Worm (Caenorhabditis elegans) whole organism, L4 larva: ENCODE results near the gene ceh-76.

Experiments used
- F10B5.3 ChIP-seq: sonication (generic microtip); optimal IDR thresholded peaks from 2 replicates; lab custom pipeline; 2016; ENCODE audit warnings: mild to moderate bottlenecking, missing genetic modification characterization, missing compliant biosample characterization
- F26F4.8 ChIP-seq: fragments of 200-800 bp; sonication (Bioruptor generic); conservative IDR thresholded peaks from 2 replicates; pipeline ENCODE4 v1.3.6; 2022; ENCODE audit warnings: missing genetic modification characterization, missing compliant biosample characterization
- F37D6.2 ChIP-seq: sonication (generic microtip); optimal IDR thresholded peaks from 2 replicates; lab custom pipeline; 2016; ENCODE audit warnings: mild to moderate bottlenecking, missing genetic modification characterization, missing compliant biosample characterization
- F49E8.2 ChIP-seq: sonication (generic microtip); optimal IDR thresholded peaks from 2 replicates; lab custom pipeline; 2016; ENCODE audit warnings: missing compliant biosample characterization, mild to moderate bottlenecking, missing genetic modification characterization, borderline replicate concordance
- T20F7.1 ChIP-seq: fragments of 200-800 bp; sonication (Bioruptor generic); optimal IDR thresholded peaks from 2 replicates; lab custom pipeline; 2018; ENCODE audit warnings: mild to moderate bottlenecking, missing genetic modification characterization, missing compliant biosample characterization
- T26A8.4 ChIP-seq: fragments of 200-800 bp; sonication (Bioruptor generic); IDR thresholded peaks from 2 replicates; pipeline ENCODE4 v1.3.6; 2022; ENCODE audit warnings: missing genetic modification characterization, missing compliant biosample characterization
- Y48G9A.11 ChIP-seq: fragments of 200-800 bp; sonication (Bioruptor generic); IDR thresholded peaks from 2 replicates; pipeline ENCODE4 v1.3.6; 2022; ENCODE audit warnings: missing genetic modification reagents, missing genetic modification characterization, missing compliant biosample characterization
- Y75B8A.6 ChIP-seq: fragments of 200-800 bp; sonication (Bioruptor generic); IDR thresholded peaks from 2 replicates; pipeline ENCODE4 v1.3.6; 2022; ENCODE audit warnings: missing genetic modification reagents, missing genetic modification characterization, missing compliant biosample characterization
- ZK337.2 ChIP-seq: fragments of 200-800 bp; sonication (Bioruptor generic); IDR thresholded peaks from 2 replicates; pipeline ENCODE4 v1.3.6; 2022; ENCODE audit warnings: missing genetic modification reagents, missing genetic modification characterization, missing compliant biosample characterization
- ZK546.5 ChIP-seq, 2 experiments: sonication (generic microtip); optimal IDR thresholded peaks; 2 replicates each; lab custom pipeline; 2017; ENCODE audit warnings: missing biosample characterization in 2 of 2, missing genetic modification characterization in 2 of 2
- aha-1 ChIP-seq: fragments of 150-350 bp; peaks from one replicate; lab custom pipeline; 2014; ENCODE audit warnings: missing biosample characterization, missing genetic modification characterization
- arid-1 ChIP-seq: fragments of 200-800 bp; sonication (Bioruptor generic); conservative IDR thresholded peaks from 2 replicates; pipeline ENCODE4 v1.3.6; 2022; ENCODE audit warnings: missing genetic modification reagents, missing genetic modification characterization, missing compliant biosample characterization
- attf-4 ChIP-seq: sonication (generic microtip); optimal IDR thresholded peaks from 3 replicates; lab custom pipeline; 2017; ENCODE audit warnings: missing biosample characterization, missing genetic modification characterization
- ces-1 ChIP-seq: fragments of 150-350 bp; sonication (generic microtip); optimal IDR thresholded peaks from 4 replicates; lab custom pipeline; 2014; ENCODE audit warnings: missing biosample characterization, missing genetic modification reagents, missing genetic modification characterization
- cey-2 ChIP-seq: sonication (generic microtip); optimal IDR thresholded peaks from 3 replicates; lab custom pipeline; 2017; ENCODE audit warnings: missing genetic modification characterization, mild to moderate bottlenecking, missing compliant biosample characterization, antibody characterized with exemption, borderline replicate concordance; ENCODE audit not compliant: insufficient read depth
- daf-16 ChIP-seq, 3 experiments: sonication (generic microtip); optimal IDR thresholded peaks; 2 replicates each; lab custom pipeline; 2016 to 2017; ENCODE audit warnings: missing genetic modification characterization in 3 of 3, missing genetic modification reagents in 3 of 3, mild to moderate bottlenecking in 2 of 3, missing compliant biosample characterization in 2 of 3, missing biosample characterization in 1 of 3, moderate library complexity in 1 of 3
- dmd-6 ChIP-seq: fragments of 200-800 bp; sonication (Bioruptor generic); IDR thresholded peaks from 2 replicates; pipeline ENCODE4 v1.3.6; 2022; ENCODE audit warnings: missing genetic modification reagents, missing genetic modification characterization, missing compliant biosample characterization
- dmd-9 ChIP-seq: fragments of 200-800 bp; sonication (Bioruptor generic); IDR thresholded peaks from 2 replicates; pipeline ENCODE4 v1.3.6; 2022; ENCODE audit warnings: missing genetic modification reagents, missing genetic modification characterization, missing compliant biosample characterization
- dpl-1 ChIP-seq: fragments of 150-350 bp; optimal IDR thresholded peaks from 2 replicates; lab custom pipeline; 2014; ENCODE audit warnings: missing biosample characterization, missing genetic modification reagents, missing genetic modification characterization
- duxl-1 ChIP-seq: sonication (generic microtip); optimal IDR thresholded peaks from 2 replicates; lab custom pipeline; 2016; ENCODE audit warnings: mild to moderate bottlenecking, missing genetic modification characterization, moderate library complexity, missing compliant biosample characterization; ENCODE audit not compliant: poor library complexity
- dve-1 ChIP-seq: sonication (generic microtip); optimal IDR thresholded peaks from 2 replicates; lab custom pipeline; 2017; ENCODE audit warnings: antibody characterized with exemption, mild to moderate bottlenecking, missing genetic modification characterization, missing compliant biosample characterization; ENCODE audit not compliant: insufficient read depth
- egl-27 ChIP-seq: sonication (generic microtip); optimal IDR thresholded peaks from 3 replicates; lab custom pipeline; 2017; ENCODE audit warnings: missing biosample characterization, missing genetic modification reagents, missing genetic modification characterization
- fos-1 ChIP-seq: fragments of 150-350 bp; optimal IDR thresholded peaks from 2 replicates; lab custom pipeline; 2014; ENCODE audit warnings: missing biosample characterization, missing genetic modification characterization
- hif-1 ChIP-seq, 2 experiments: sonication (generic microtip); optimal IDR thresholded peaks; 2 replicates each; lab custom pipeline; 2016 to 2017; ENCODE audit warnings: missing compliant biosample characterization in 2 of 2, missing genetic modification characterization in 2 of 2, missing genetic modification reagents in 2 of 2, missing genotype in 2 of 2, mild to moderate bottlenecking in 1 of 2
- hlh-11 ChIP-seq: fragments of 200-800 bp; sonication (Bioruptor generic); optimal IDR thresholded peaks from 2 replicates; lab custom pipeline; 2018; ENCODE audit warnings: mild to moderate bottlenecking, missing genetic modification characterization, missing compliant biosample characterization
- lin-29 ChIP-seq: fragments of 200-800 bp; sonication (Bioruptor generic); IDR thresholded peaks from 2 replicates; pipeline ENCODE4 v1.3.6; 2022; ENCODE audit warnings: missing genetic modification reagents, missing genetic modification characterization, missing compliant biosample characterization
- madf-9 ChIP-seq: fragments of 200-800 bp; sonication (Bioruptor generic); conservative IDR thresholded peaks from 2 replicates; pipeline ENCODE4 v1.3.6; 2022; ENCODE audit warnings: missing genetic modification reagents, missing genetic modification characterization, missing compliant biosample characterization
- mdl-1 ChIP-seq, 2 experiments: fragments of 150-350 bp in 1 of 2; sonication (generic microtip) in 1 of 2; optimal IDR thresholded peaks; 2 replicates each; lab custom pipeline; 2014 to 2017; ENCODE audit warnings: missing biosample characterization in 2 of 2, missing genetic modification characterization in 2 of 2
- mep-1 ChIP-seq: fragments of 150-350 bp; sonication (generic microtip); optimal IDR thresholded peaks from 3 replicates; lab custom pipeline; 2014; ENCODE audit warnings: missing biosample characterization, missing genetic modification characterization
- nhr-10 ChIP-seq: fragments of 150-350 bp; optimal IDR thresholded peaks from 2 replicates; lab custom pipeline; 2014; ENCODE audit warnings: missing biosample characterization, missing genetic modification characterization
- nhr-11 ChIP-seq: fragments of 150-350 bp; optimal IDR thresholded peaks from 2 replicates; lab custom pipeline; 2014; ENCODE audit warnings: missing biosample characterization, missing genetic modification characterization
- nhr-41 ChIP-seq: fragments of 200-800 bp; sonication (Bioruptor generic); IDR thresholded peaks from 2 replicates; pipeline ENCODE4 v1.3.6; 2022; ENCODE audit warnings: missing genetic modification reagents, missing genetic modification characterization, missing compliant biosample characterization
- nhr-48 ChIP-seq: sonication (generic microtip); optimal IDR thresholded peaks from 2 replicates; lab custom pipeline; 2016; ENCODE audit warnings: mild to moderate bottlenecking, missing genetic modification characterization, missing compliant biosample characterization
- nhr-76 ChIP-seq: fragments of 150-350 bp; optimal IDR thresholded peaks from 2 replicates; lab custom pipeline; 2014; ENCODE audit warnings: missing biosample characterization, missing genetic modification characterization
- snpc-4 ChIP-seq: fragments of 150-350 bp; optimal IDR thresholded peaks from 2 replicates; lab custom pipeline; 2014; ENCODE audit warnings: missing biosample characterization, missing genetic modification characterization
- spr-1 ChIP-seq: sonication (generic microtip); optimal IDR thresholded peaks from 2 replicates; lab custom pipeline; 2016; ENCODE audit warnings: mild to moderate bottlenecking, missing genetic modification characterization, missing compliant biosample characterization
- spr-3 ChIP-seq: fragments of 200-800 bp; sonication (Bioruptor generic); optimal IDR thresholded peaks from 2 replicates; lab custom pipeline; 2018; ENCODE audit warnings: mild to moderate bottlenecking, missing genetic modification characterization, missing compliant biosample characterization
- unc-39 ChIP-seq: sonication (generic microtip); optimal IDR thresholded peaks from 2 replicates; lab custom pipeline; 2017; ENCODE audit warnings: missing biosample characterization, missing genetic modification characterization
- unc-62 ChIP-seq, 3 experiments: fragments of 150-350 bp in 1 of 3; sonication (generic microtip); optimal IDR thresholded peaks in 2 of 3; peaks in 1 of 3; 1 replicate in 1 of 3; 2 replicates in 2 of 3; lab custom pipeline; 2014 to 2017; ENCODE audit warnings: missing biosample characterization in 3 of 3, missing genetic modification characterization in 3 of 3, missing genetic modification reagents in 3 of 3, missing genotype in 1 of 3
- zip-2 ChIP-seq: fragments of 150-350 bp; optimal IDR thresholded peaks from 2 replicates; lab custom pipeline; 2014; ENCODE audit warnings: missing biosample characterization, missing genetic modification characterization
- ztf-7 ChIP-seq: fragments of 150-350 bp; optimal IDR thresholded peaks from 2 replicates; lab custom pipeline; 2014; ENCODE audit warnings: missing biosample characterization, missing genetic modification characterization

Gene ceh-76

ce11 chrV:8000929-8001513 is 6.6 kb upstream of the ceh-76 start, which contains the start of gene Y97E10AR.1 (continued):
- TF ChIP-seq lin-29 (GFP tag; lab: Robert Waterston, UW), result no peak
- TF ChIP-seq nhr-11 (tag; lab: Kevin White, UChicago), result peak; percentile 58
- peak; percentile 40; the same call in 1 of the 2 replicates for TF ChIP-seq madf-9 (GFP tag; lab: Robert Waterston, UW)
- TF ChIP-seq spr-3 (GFP tag; lab: Kevin White, UChicago), result no peak
- no peak for TF ChIP-seq cey-2 (tag; lab: Kevin White, UChicago)
- TF ChIP-seq dve-1, result peak; percentile 73
- peak; percentile 84 for TF ChIP-seq mep-1 (tag; lab: Kevin White, UChicago)
- TF ChIP-seq unc-39 (tag; lab: Kevin White, UChicago), result no peak
- TF ChIP-seq mdl-1 (tag; optimal IDR thresholded peaks at IDR 0.05; lab: Kevin White, UChicago), result peak in 1 of 2 experiments; percentile 86
- TF ChIP-seq ZK337.2 (GFP tag; lab: Robert Waterston, UW), result no peak
- no peak for TF ChIP-seq Y48G9A.11 (GFP tag; lab: Robert Waterston, UW)
- TF ChIP-seq fos-1 (tag; lab: Kevin White, UChicago), result no peak
- 0 out of 2 replicates have a peak, but pooled peaks have one; percentile 39 for TF ChIP-seq T26A8.4 (GFP tag; lab: Robert Waterston, UW)
- no peak for TF ChIP-seq arid-1 (GFP tag; lab: Robert Waterston, UW)
- no peak for TF ChIP-seq F26F4.8
- TF ChIP-seq aha-1 (tag; lab: Kevin White, UChicago), result peak; percentile 99
- TF ChIP-seq hif-1 (tag; optimal IDR thresholded peaks at IDR 0.05; lab: Kevin White, UChicago), result peak in 1 of 2 experiments; percentile 78
- no peak for TF ChIP-seq F49E8.2 (tag; lab: Kevin White, UChicago)
- peak; percentile 86 for TF ChIP-seq nhr-48 (tag; lab: Kevin White, UChicago)
- TF ChIP-seq hlh-11, result peak; percentile 97
- TF ChIP-seq snpc-4 (tag; lab: Kevin White, UChicago), result no peak
- no peak for TF ChIP-seq ZK546.5 (tag; optimal IDR thresholded peaks at IDR 0.05; lab: Kevin White, UChicago)
- peak; percentile 94 for TF ChIP-seq dmd-6 (GFP tag; lab: Robert Waterston, UW)
- no peak for TF ChIP-seq egl-27 (tag; lab: Kevin White, UChicago)
- no peak for TF ChIP-seq F10B5.3 (tag; lab: Kevin White, UChicago)
- peak; percentile 34 for TF ChIP-seq F37D6.2 (tag; lab: Kevin White, UChicago)
- TF ChIP-seq zip-2 (tag; lab: Kevin White, UChicago), result no peak
- TF ChIP-seq nhr-76, result no peak
- TF ChIP-seq T20F7.1, result peak; percentile 74
- no peak for TF ChIP-seq ztf-7
- no peak for TF ChIP-seq dmd-9 (GFP tag; lab: Robert Waterston, UW)
- peak in 1 of 2 experiments; percentile 75 for TF ChIP-seq daf-16 (GFP tag; optimal IDR thresholded peaks at IDR 0.05; lab: Kevin White, UChicago)
- TF ChIP-seq daf-16 (tag; optimal IDR thresholded peaks at IDR 0.05; lab: Kevin White, UChicago), result peak; percentile 87
- peak in 1 of 2 experiments; percentile 99 for TF ChIP-seq unc-62 (GFP tag; optimal IDR thresholded peaks at IDR 0.05 in 1 of 2; lab: Kevin White, UChicago)
- TF ChIP-seq unc-62 (tag; optimal IDR thresholded peaks at IDR 0.05; lab: Kevin White, UChicago), result peak; percentile 37
- TF ChIP-seq spr-1 (tag; lab: Kevin White, UChicago), result no peak
- no peak for TF ChIP-seq duxl-1
- TF ChIP-seq nhr-41 (GFP tag; lab: Robert Waterston, UW), result peak; percentile 9; the same call in 1 of the 2 replicates
- TF ChIP-seq attf-4, result no peak
- no peak for TF ChIP-seq Y75B8A.6
- no peak for TF ChIP-seq nhr-10 (tag; lab: Kevin White, UChicago)
- TF ChIP-seq ces-1 (GFP tag; lab: Kevin White, UChicago), result no peak
- peak; percentile 39 for TF ChIP-seq dpl-1 (GFP tag; lab: Kevin White, UChicago)
